Worm (Caenorhabditis elegans) whole organism, late embryonic: ENCODE measurements around the gene fbxa-114.

Experiments
- K09A11.1 ChIP-seq: sonication (generic microtip); optimal IDR thresholded peaks from 2 replicates; lab custom pipeline; 2017; ENCODE audit warnings: antibody characterized with exemption, mild to moderate bottlenecking, missing genetic modification characterization, missing compliant biosample characterization; ENCODE audit not compliant: insufficient read depth
- ceh-45 ChIP-seq: fragments of 200-800 bp; sonication (Bioruptor generic); IDR thresholded peaks from 2 replicates; pipeline ENCODE4 v1.3.6; 2022; ENCODE audit warnings: missing genetic modification reagents, missing genetic modification characterization, missing compliant biosample characterization
- pros-1 ChIP-seq: fragments of 150-350 bp; optimal IDR thresholded peaks from 2 replicates; lab custom pipeline; 2014; ENCODE audit warnings: missing biosample characterization, missing genetic modification reagents, missing genetic modification characterization
- unc-86 ChIP-seq: sonication (generic microtip); optimal IDR thresholded peaks from 2 replicates; lab custom pipeline; 2016; ENCODE audit warnings: missing genetic modification characterization, missing compliant biosample characterization

DNA sequence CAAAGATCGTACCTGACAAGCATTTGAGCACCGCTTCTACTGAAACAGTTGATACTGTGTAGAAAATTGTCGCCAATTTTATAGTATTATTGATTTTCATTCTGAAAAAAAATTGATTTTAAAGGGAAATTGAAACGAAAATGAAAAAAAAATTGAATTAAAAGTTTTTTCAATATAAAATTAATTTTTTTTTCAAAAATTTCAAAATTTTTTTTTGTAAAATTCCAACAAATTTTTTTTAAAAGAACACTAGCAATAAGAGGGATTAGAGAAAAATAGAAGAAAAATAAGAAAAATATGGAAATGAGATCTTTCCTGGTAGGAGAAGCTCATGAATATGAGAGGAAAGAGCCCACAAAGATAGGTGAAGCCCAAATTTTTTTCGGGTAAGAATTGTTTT lies 13.8 kb downstream of the fbxa-114 start, which contains the start of gene Y113G7B.11:
- TF ChIP-seq unc-86 (tag; lab: Kevin White, UChicago) (no peak), K09A11.1 (tag; lab: Kevin White, UChicago) (no peak), ceh-45 (GFP tag; lab: Robert Waterston, UW) (no peak), pros-1 (tag; lab: Kevin White, UChicago) (no peak)
